Fruit fly (Drosophila melanogaster) whole organism: ENCODE results near the gene CG14341.

Experiments
- Dll ChIP-seq: fragments of >200 bp; optimal IDR thresholded peaks from 2 replicates; lab custom pipeline; 2017
- psq ChIP-seq: fragments of >200 bp; optimal IDR thresholded peaks from 2 replicates; lab custom pipeline; 2017

DNA sequence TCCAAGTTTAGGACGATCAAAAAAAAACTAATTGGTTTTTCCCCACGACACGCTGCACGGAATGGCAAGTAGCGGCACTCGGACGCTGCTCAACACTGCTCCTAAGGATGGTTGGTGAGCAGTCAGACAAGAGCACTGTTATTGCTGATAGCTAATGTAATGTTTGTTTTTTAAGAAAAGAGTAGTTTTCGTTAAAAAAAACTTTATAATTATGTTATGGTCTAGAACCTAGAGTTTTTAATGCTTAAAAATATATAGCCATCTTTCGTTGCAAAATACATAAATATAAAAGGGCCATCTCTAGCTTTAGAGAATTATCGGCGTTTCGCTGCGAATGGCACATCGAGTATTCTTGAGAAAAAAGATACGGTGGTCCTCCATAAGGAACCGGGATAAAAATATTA is 6.4 kb downstream of the CG14341 start, which contains the start of the genes Charon and CG4887:
- no peak for TF ChIP-seq Dll (lab: Kevin White, UChicago)
- no peak for TF ChIP-seq psq (lab: Kevin White, UChicago)
